Worm (Caenorhabditis elegans) whole organism, L2 larva: ENCODE measurements around the gene peb-1.

Source experiments
- C34F6.9 ChIP-seq: fragments of 150-350 bp; optimal IDR thresholded peaks from 2 replicates; lab custom pipeline; 2014; ENCODE audit warnings: missing biosample characterization, missing genetic modification characterization
- F13H6.1 ChIP-seq: sonication (generic microtip); optimal IDR thresholded peaks from 2 replicates; lab custom pipeline; 2016; ENCODE audit warnings: missing genetic modification characterization, missing compliant biosample characterization
- Y55F3AM.14 ChIP-seq: fragments of 200-800 bp; sonication (Bioruptor generic); optimal IDR thresholded peaks from 2 replicates; lab custom pipeline; 2018; ENCODE audit warnings: mild to moderate bottlenecking, missing genetic modification characterization, missing compliant biosample characterization
- ZK546.5 ChIP-seq: sonication (generic microtip); optimal IDR thresholded peaks from 2 replicates; lab custom pipeline; 2017; ENCODE audit warnings: missing biosample characterization, missing genetic modification characterization
- alr-1 ChIP-seq: fragments of 150-350 bp; optimal IDR thresholded peaks from 2 replicates; lab custom pipeline; 2014; ENCODE audit warnings: missing biosample characterization, missing genetic modification characterization
- aly-2 ChIP-seq: fragments of 150-350 bp; optimal IDR thresholded peaks from 2 replicates; lab custom pipeline; 2014; ENCODE audit warnings: missing biosample characterization, missing genetic modification characterization
- ama-1 ChIP-seq: fragments of 150-350 bp; optimal IDR thresholded peaks from 2 replicates; lab custom pipeline; 2018; ENCODE audit warnings: inconsistent platforms
- blmp-1 ChIP-seq: sonication (generic microtip); optimal IDR thresholded peaks from 2 replicates; lab custom pipeline; 2017; ENCODE audit warnings: missing genetic modification characterization, mild to moderate bottlenecking, missing compliant biosample characterization, antibody characterized with exemption, moderate library complexity; ENCODE audit not compliant: insufficient read depth
- ceh-16 ChIP-seq: fragments of 150-350 bp; optimal IDR thresholded peaks from 2 replicates; lab custom pipeline; 2014; ENCODE audit warnings: missing biosample characterization, missing genetic modification characterization
- ceh-82 ChIP-seq: fragments of 150-350 bp; optimal IDR thresholded peaks from 2 replicates; lab custom pipeline; 2014; ENCODE audit warnings: missing biosample characterization, missing genetic modification characterization
- crh-2 ChIP-seq: sonication (generic microtip); optimal IDR thresholded peaks from 2 replicates; lab custom pipeline; 2017; ENCODE audit warnings: missing biosample characterization, missing genetic modification characterization
- egl-27 ChIP-seq: sonication (generic microtip); optimal IDR thresholded peaks from 3 replicates; lab custom pipeline; 2017; ENCODE audit warnings: missing biosample characterization, missing genetic modification reagents, missing genetic modification characterization
- elt-1 ChIP-seq: fragments of 150-350 bp; optimal IDR thresholded peaks from 2 replicates; lab custom pipeline; 2014; ENCODE audit warnings: missing biosample characterization, missing genetic modification characterization
- elt-3 ChIP-seq: sonication (generic microtip); optimal IDR thresholded peaks from 2 replicates; lab custom pipeline; 2017; ENCODE audit warnings: missing biosample characterization, missing genetic modification characterization
- fos-1 ChIP-seq: fragments of 150-350 bp; optimal IDR thresholded peaks from 2 replicates; lab custom pipeline; 2014; ENCODE audit warnings: missing biosample characterization, missing genetic modification characterization
- lin-11 ChIP-seq: fragments of 150-350 bp; sonication (generic microtip); optimal IDR thresholded peaks from 2 replicates; lab custom pipeline; 2014; ENCODE audit warnings: missing biosample characterization, missing genetic modification characterization, inconsistent platforms, mixed read lengths
- lin-13 ChIP-seq: fragments of 150-350 bp; optimal IDR thresholded peaks from 2 replicates; lab custom pipeline; 2014; ENCODE audit warnings: missing biosample characterization, missing genetic modification reagents, missing genetic modification characterization
- lsy-2 ChIP-seq, 2 experiments: fragments of 150-350 bp in 1 of 2; sonication (generic microtip) in 1 of 2; optimal IDR thresholded peaks; 2 replicates each; lab custom pipeline; 2014 to 2017; ENCODE audit warnings: missing biosample characterization in 2 of 2, missing genetic modification characterization in 2 of 2
- mbf-1 ChIP-seq: sonication (generic microtip); optimal IDR thresholded peaks from 2 replicates; lab custom pipeline; 2017; ENCODE audit warnings: missing biosample characterization, missing genetic modification characterization
- mdl-1 ChIP-seq, 2 experiments: fragments of 150-350 bp in 1 of 2; sonication (generic microtip) in 1 of 2; optimal IDR thresholded peaks; 2 replicates each; lab custom pipeline; 2017; ENCODE audit warnings: missing biosample characterization in 2 of 2, missing genetic modification characterization in 2 of 2
- nhr-10 ChIP-seq: sonication (generic microtip); optimal IDR thresholded peaks from 2 replicates; lab custom pipeline; 2017; ENCODE audit warnings: missing biosample characterization, missing genetic modification characterization
- nhr-129 ChIP-seq: fragments of 150-350 bp; optimal IDR thresholded peaks from 2 replicates; lab custom pipeline; 2014; ENCODE audit warnings: missing biosample characterization, missing genetic modification characterization
- nhr-21 ChIP-seq: fragments of 150-350 bp; optimal IDR thresholded peaks from 2 replicates; lab custom pipeline; 2014; ENCODE audit warnings: missing biosample characterization, missing genetic modification characterization
- nhr-25 ChIP-seq: fragments of 150-350 bp; sonication (generic microtip); optimal IDR thresholded peaks from 3 replicates; lab custom pipeline; 2014; ENCODE audit warnings: missing biosample characterization, missing genetic modification characterization
- nhr-6 ChIP-seq: fragments of 150-350 bp; optimal IDR thresholded peaks from 2 replicates; lab custom pipeline; 2014; ENCODE audit warnings: missing biosample characterization, missing genetic modification characterization
- nhr-77 ChIP-seq: fragments of 150-350 bp; optimal IDR thresholded peaks from 2 replicates; lab custom pipeline; 2014; ENCODE audit warnings: missing biosample characterization, missing genetic modification characterization
- peb-1 ChIP-seq: fragments of 150-350 bp; optimal IDR thresholded peaks from 2 replicates; lab custom pipeline; 2014; ENCODE audit warnings: missing biosample characterization, missing genetic modification characterization
- sem-4 ChIP-seq: fragments of 150-350 bp; optimal IDR thresholded peaks from 2 replicates; lab custom pipeline; 2014; ENCODE audit warnings: missing biosample characterization, missing genetic modification reagents, missing genetic modification characterization
- skn-1 ChIP-seq: sonication (generic microtip); optimal IDR thresholded peaks from 2 replicates; lab custom pipeline; 2017; ENCODE audit warnings: missing biosample characterization, missing genetic modification characterization
- sma-3 ChIP-seq: sonication (generic microtip); optimal IDR thresholded peaks from 2 replicates; lab custom pipeline; 2016; ENCODE audit warnings: missing genetic modification reagents, missing genetic modification characterization, missing compliant biosample characterization
- sma-9 ChIP-seq, 2 experiments: fragments of 150-350 bp in 1 of 2; sonication (generic microtip) in 1 of 2; optimal IDR thresholded peaks; 2 replicates each; lab custom pipeline; 2014 to 2016; ENCODE audit warnings: missing genetic modification characterization in 2 of 2, mild to moderate bottlenecking in 1 of 2, missing biosample characterization in 1 of 2, missing compliant biosample characterization in 1 of 2, missing genetic modification reagents in 1 of 2, moderate library complexity in 1 of 2
- snpc-4 ChIP-seq: fragments of 150-350 bp; optimal IDR thresholded peaks from 2 replicates; lab custom pipeline; 2014; ENCODE audit warnings: missing biosample characterization, missing genetic modification characterization
- unc-55 ChIP-seq: fragments of 150-350 bp; sonication (generic microtip); optimal IDR thresholded peaks from 3 replicates; lab custom pipeline; 2014; ENCODE audit warnings: missing biosample characterization, missing genetic modification reagents, missing genetic modification characterization
- unc-62 ChIP-seq: fragments of 150-350 bp; optimal IDR thresholded peaks from 2 replicates; lab custom pipeline; 2014; ENCODE audit warnings: missing biosample characterization, missing genetic modification reagents, missing genetic modification characterization
- ztf-1 ChIP-seq: fragments of 200-800 bp; sonication (Bioruptor generic); conservative IDR thresholded peaks from 2 replicates; pipeline ENCODE4 v1.3.6; 2022; ENCODE audit warnings: missing genetic modification characterization, missing compliant biosample characterization
- ztf-11 ChIP-seq: sonication (generic microtip); optimal IDR thresholded peaks from 2 replicates; lab custom pipeline; 2017; ENCODE audit warnings: missing biosample characterization, missing genetic modification characterization
- ztf-4 ChIP-seq: fragments of 150-350 bp; optimal IDR thresholded peaks from 2 replicates; lab custom pipeline; 2014; ENCODE audit warnings: missing biosample characterization, missing genetic modification characterization

The peb-1 gene

DNA sequence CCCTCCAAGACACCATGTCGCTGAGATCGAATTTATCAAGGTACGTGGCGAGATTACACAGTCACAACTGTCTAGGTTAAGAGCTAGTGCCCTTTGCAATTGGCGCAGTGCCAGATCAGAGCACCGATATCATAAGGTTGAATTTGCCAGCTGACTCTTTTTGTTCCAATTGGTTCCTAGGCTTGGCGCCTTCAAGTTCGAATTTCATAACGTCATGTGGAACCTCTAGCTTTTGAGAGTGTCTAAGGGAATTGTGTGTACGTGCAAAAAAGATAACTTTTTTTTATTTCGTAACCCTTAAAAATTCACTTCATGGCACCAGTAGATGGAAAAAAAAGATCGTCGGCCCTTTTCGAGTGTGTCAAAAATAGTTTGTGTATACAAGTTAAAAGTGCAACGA, 5.4 kb downstream of the peb-1 start:
- TF ChIP-seq ztf-4 (tag; lab: Kevin White, UChicago) (no peak), elt-1 (tag; lab: Kevin White, UChicago) (no peak), ztf-11 (tag; lab: Kevin White, UChicago) (no peak), unc-62 (GFP tag; lab: Kevin White, UChicago) (no peak), nhr-129 (tag; lab: Kevin White, UChicago) (peak; percentile 28), lin-13 (GFP tag; lab: Kevin White, UChicago) (no peak)

- TF ChIP-seq fos-1 (tag; lab: Kevin White, UChicago) (no peak), snpc-4 (tag; lab: Kevin White, UChicago) (no peak), Y55F3AM.14 (GFP tag; lab: Kevin White, UChicago) (peak; percentile 13), ceh-16 (tag; lab: Kevin White, UChicago) (peak; percentile 93), nhr-6 (no peak), nhr-25 (tag; lab: Kevin White, UChicago) (peak; percentile 25), ceh-82 (tag; lab: Kevin White, UChicago) (no peak), lsy-2 (tag; optimal IDR thresholded peaks at IDR 0.05; lab: Kevin White, UChicago) (peak in 1 of 2 experiments; percentile 18), aly-2 (tag; lab: Kevin White, UChicago) (no peak), sma-9 (GFP tag; optimal IDR thresholded peaks at IDR 0.05; lab: Kevin White, UChicago) (no peak), sma-9 (tag; optimal IDR thresholded peaks at IDR 0.05; lab: Kevin White, UChicago) (peak; percentile 53), peb-1 (tag; lab: Kevin White, UChicago) (peak; percentile 99), sem-4 (tag; lab: Kevin White, UChicago) (peak; percentile 59), elt-3 (tag; lab: Kevin White, UChicago) (no peak), mdl-1 (tag; optimal IDR thresholded peaks at IDR 0.05; lab: Kevin White, UChicago) (no peak), elt-1 (tag; lab: Kevin White, UChicago) (no peak), blmp-1 (tag; lab: Kevin White, UChicago) (no peak), sma-3 (GFP tag; lab: Kevin White, UChicago) (peak; percentile 36), nhr-21 (peak; percentile 68)
Observed at ce11 chrX:2216662-2217061, 5.8 kb downstream of the peb-1 start.

DNA sequence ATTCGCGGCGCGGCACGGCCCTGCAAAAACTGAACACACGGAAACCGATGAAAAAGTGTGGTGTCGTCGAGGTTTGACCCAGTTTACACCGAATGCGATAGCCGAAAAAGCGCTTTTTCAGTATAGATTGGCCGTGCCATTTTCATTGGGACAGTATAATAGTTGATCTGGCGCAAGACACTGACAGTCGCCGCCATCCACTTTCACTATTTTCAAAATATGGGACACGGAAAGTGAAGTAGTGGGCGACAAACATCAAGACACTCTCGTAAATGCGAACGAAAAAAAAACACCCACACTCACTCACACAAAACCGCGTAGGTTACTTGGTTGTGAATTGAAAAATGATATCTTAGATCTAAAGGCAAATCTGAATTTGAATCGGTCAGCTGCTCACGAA, 8.2 kb downstream of the peb-1 start:
- TF ChIP-seq peb-1 (tag; lab: Kevin White, UChicago) = peak; percentile 89
- no peak for TF ChIP-seq C34F6.9 (tag; lab: Kevin White, UChicago)
- TF ChIP-seq nhr-21 = peak; percentile 49
- TF ChIP-seq mbf-1 (tag; lab: Kevin White, UChicago) = no peak
- TF ChIP-seq blmp-1 (tag; lab: Kevin White, UChicago) = peak; percentile 82
- TF ChIP-seq elt-3 (tag; lab: Kevin White, UChicago) = no peak
- TF ChIP-seq, all 48 proteins: peak for 3

DNA sequence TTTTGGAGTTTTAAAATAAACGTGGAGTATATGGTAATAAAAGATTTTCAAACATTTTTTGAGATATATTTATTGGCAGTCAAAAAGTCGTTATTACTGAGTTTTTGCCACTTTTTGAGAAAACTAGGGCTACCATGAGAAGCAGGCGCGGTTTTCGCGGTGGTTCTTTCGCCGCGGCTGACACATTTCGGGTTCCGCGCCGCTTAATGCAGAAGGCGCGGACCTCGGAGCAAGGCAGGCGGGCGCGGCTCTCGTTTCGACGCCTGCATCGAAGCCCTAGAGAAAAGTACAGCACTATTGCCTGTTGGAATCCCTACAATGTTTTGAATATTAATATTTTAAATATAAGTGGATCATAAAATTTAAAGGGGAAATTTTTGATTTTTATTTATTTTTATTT, 8.6 kb downstream of the peb-1 start:
- TF ChIP-seq snpc-4 (tag; lab: Kevin White, UChicago) (peak; percentile 49), sma-9 (GFP tag; optimal IDR thresholded peaks at IDR 0.05; lab: Kevin White, UChicago) (no peak), sma-9 (tag; optimal IDR thresholded peaks at IDR 0.05; lab: Kevin White, UChicago) (no peak)
- TF ChIP-seq, all 48 proteins: peak for 1

DNA sequence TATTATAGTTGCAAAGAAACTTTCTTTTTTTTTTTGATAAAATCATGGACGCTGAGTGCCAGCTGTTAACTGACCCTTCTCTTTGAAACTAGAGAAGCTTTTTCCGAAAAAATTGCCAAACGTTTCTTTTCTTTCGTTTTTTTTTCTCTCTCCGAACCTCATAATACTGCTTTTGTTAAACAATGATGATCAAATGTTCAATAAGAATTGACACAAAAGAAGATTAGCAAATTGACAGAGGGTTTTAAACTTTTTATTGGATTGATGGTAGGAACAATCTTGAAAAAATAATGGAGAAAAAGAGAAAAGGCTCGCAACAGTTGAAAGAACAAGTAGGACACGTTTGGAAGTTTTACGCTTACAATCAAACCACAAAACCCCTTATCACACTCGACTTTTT, 10.0 kb downstream of the peb-1 start, which contains the start of gene hex-1:
hex-1 (plus strand) TSS at position 301 of the 400 bp plus-strand sequence.
- no peak for TF ChIP-seq elt-3 (tag; lab: Kevin White, UChicago)
- TF ChIP-seq unc-55 = no peak

DNA sequence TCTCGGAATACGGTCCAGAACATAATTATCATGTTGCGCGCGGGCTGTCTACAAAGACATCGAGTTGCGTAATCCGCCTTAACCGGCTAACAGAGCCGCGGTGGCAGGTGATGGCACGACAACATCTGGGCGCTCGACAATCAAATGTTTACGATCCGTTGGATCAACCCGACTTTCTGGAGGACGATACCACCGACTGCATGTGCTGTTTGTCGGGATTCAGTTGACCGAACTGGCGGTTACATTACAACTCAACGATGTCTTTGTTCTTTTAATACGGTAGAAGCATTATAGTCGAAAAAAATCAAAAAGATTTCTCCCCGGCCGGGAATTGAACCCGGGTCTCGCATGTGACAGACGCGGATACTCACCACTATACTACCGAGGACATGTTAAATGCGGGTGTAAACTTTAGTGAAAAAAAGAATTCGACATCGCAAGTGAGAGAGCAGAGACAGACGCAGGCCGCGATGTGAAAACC, 16.1 kb downstream of the peb-1 start:
- TF ChIP-seq blmp-1 (tag; lab: Kevin White, UChicago) (no peak), nhr-77 (tag; lab: Kevin White, UChicago) (no peak), unc-62 (GFP tag; lab: Kevin White, UChicago) (no peak), snpc-4 (tag; lab: Kevin White, UChicago) (peak; percentile 48), nhr-6 (peak; percentile 22), ztf-1 (GFP tag; lab: Robert Waterston, UW) (no peak), crh-2 (tag; lab: Kevin White, UChicago) (peak; percentile 71), lin-11 (peak; percentile 69), fos-1 (tag; lab: Kevin White, UChicago) (peak; percentile 38), peb-1 (tag; lab: Kevin White, UChicago) (no peak), aly-2 (tag; lab: Kevin White, UChicago) (no peak), mbf-1 (tag; lab: Kevin White, UChicago) (no peak), nhr-129 (tag; lab: Kevin White, UChicago) (peak; percentile 77), ztf-4 (tag; lab: Kevin White, UChicago) (no peak), ceh-16 (tag; lab: Kevin White, UChicago) (no peak), nhr-21 (peak; percentile 76), sma-9 (GFP tag; optimal IDR thresholded peaks at IDR 0.05; lab: Kevin White, UChicago) (peak; percentile 81), sma-9 (tag; optimal IDR thresholded peaks at IDR 0.05; lab: Kevin White, UChicago) (no peak), alr-1 (tag; lab: Kevin White, UChicago) (no peak), ZK546.5 (tag; lab: Kevin White, UChicago) (no peak), nhr-10 (tag; lab: Kevin White, UChicago) (no peak), lin-13 (GFP tag; lab: Kevin White, UChicago) (peak; percentile 70), Y55F3AM.14 (GFP tag; lab: Kevin White, UChicago) (peak; percentile 50), ama-1 (lab: Kevin White, UChicago) (no peak), sem-4 (tag; lab: Kevin White, UChicago) (peak; percentile 24), F13H6.1 (peak; percentile 54), skn-1 (tag; lab: Kevin White, UChicago) (no peak), elt-1 (tag; lab: Kevin White, UChicago) (no peak), elt-3 (tag; lab: Kevin White, UChicago) (no peak), egl-27 (tag; lab: Kevin White, UChicago) (no peak)
